Fruit fly (Drosophila melanogaster) whole organism, wandering third instar larva: ENCODE results near the gene VhaM9.7-a.

Experiments used
- Hr78 ChIP-seq: fragments of >200 bp; optimal IDR thresholded peaks from 2 replicates; lab custom pipeline; 2017; ENCODE audit warnings: missing biosample characterization, missing genetic modification characterization
- Mio ChIP-seq: sonication (Bioruptor generic); optimal IDR thresholded peaks from 2 replicates; lab custom pipeline; 2016; ENCODE audit warnings: missing biosample characterization, missing genetic modification characterization
- Myc ChIP-seq: fragments of >200 bp; optimal IDR thresholded peaks from 2 replicates; lab custom pipeline; 2017
- OdsH ChIP-seq: fragments of 200-800 bp; sonication (Bioruptor generic); optimal IDR thresholded peaks from 2 replicates; lab custom pipeline; 2016; ENCODE audit warnings: missing biosample characterization, mild to moderate bottlenecking, missing genetic modification characterization
- br ChIP-seq: fragments of 200-800 bp; sonication (Bioruptor generic); optimal IDR thresholded peaks from 2 replicates; lab custom pipeline; 2016; ENCODE audit warnings: missing biosample characterization, missing genetic modification characterization
- dl ChIP-seq, 2 experiments: fragments of 175-275, 200-275 bp in 1 of 2; fragments of 200-275 bp in 1 of 2; sonication (Bioruptor generic); optimal IDR thresholded peaks; lab custom pipeline; 2018; ENCODE audit warnings: mild to moderate bottlenecking in 2 of 2, missing biosample characterization in 2 of 2, missing genetic modification characterization in 2 of 2, moderate library complexity in 2 of 2; ENCODE audit not compliant: partially characterized antibody in 2 of 2, insufficient read depth in 1 of 2
- h ChIP-seq: fragments of 200-800 bp; sonication (Bioruptor generic); optimal IDR thresholded peaks from 3 replicates; lab custom pipeline; 2016; ENCODE audit warnings: missing biosample characterization, mild to moderate bottlenecking, missing genetic modification characterization
- woc ChIP-seq: sonication (Bioruptor generic); optimal IDR thresholded peaks from 2 replicates; lab custom pipeline; 2016; ENCODE audit warnings: missing biosample characterization, mild to moderate bottlenecking, missing genetic modification characterization

DNA sequence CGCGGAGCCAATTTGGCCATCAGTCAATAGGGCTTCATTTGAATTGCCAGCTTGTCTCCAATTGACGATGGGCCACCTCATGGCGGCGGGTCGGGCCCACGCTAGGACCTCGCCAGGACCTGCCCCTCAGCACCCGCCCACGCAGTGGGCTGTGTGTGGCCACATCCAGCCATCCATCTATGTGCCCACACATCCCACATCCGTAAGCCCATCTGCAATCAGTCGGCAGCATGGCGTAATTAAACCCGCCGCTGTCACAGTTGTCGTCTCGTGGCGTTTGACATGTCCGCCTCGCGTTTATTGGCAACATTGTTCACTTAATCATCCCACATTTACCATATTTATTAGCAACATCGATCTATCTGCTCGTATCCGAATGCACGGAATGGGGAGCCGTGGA is 24.3 kb upstream of the VhaM9.7-a start:
- no peak for TF ChIP-seq Hr78 (GFP tag; lab: Kevin White, UChicago)
- TF ChIP-seq br (GFP tag; lab: Kevin White, UChicago) = no peak
- TF ChIP-seq Myc (lab: Kevin White, UChicago) = no peak
- TF ChIP-seq h (GFP tag; lab: Kevin White, UChicago) = no peak
- no peak for TF ChIP-seq Mio (GFP tag; lab: Kevin White, UChicago)
- TF ChIP-seq dl (GFP tag; optimal IDR thresholded peaks at IDR 0.05; lab: Kevin White, UChicago; ENCODE audit: insufficient read depth in 1 of 2, partially characterized antibody in 2 of 2) = no peak
- TF ChIP-seq woc (GFP tag; lab: Kevin White, UChicago) = no peak
- TF ChIP-seq OdsH (GFP tag; lab: Kevin White, UChicago) = no peak
